Worm (Caenorhabditis elegans) whole organism, L1 larva: ENCODE measurements around the gene F02E11.4.

Experiments used
- C04F5.9 ChIP-seq: sonication (generic microtip); optimal IDR thresholded peaks from 2 replicates; lab custom pipeline; 2016; ENCODE audit warnings: missing genetic modification characterization, missing compliant biosample characterization
- F16B12.6 ChIP-seq: fragments of 150-350 bp; optimal IDR thresholded peaks from 2 replicates; lab custom pipeline; 2014; ENCODE audit warnings: missing biosample characterization, missing genetic modification characterization
- Y116A8C.19 ChIP-seq: sonication (generic microtip); optimal IDR thresholded peaks from 2 replicates; lab custom pipeline; 2016; ENCODE audit warnings: missing compliant biosample characterization, missing genetic modification characterization, borderline replicate concordance
- aly-2 ChIP-seq: fragments of 150-350 bp; optimal IDR thresholded peaks from 2 replicates; lab custom pipeline; 2014; ENCODE audit warnings: missing biosample characterization, missing genetic modification characterization
- ama-1 ChIP-seq: fragments of 150-350 bp; optimal IDR thresholded peaks from 2 replicates; lab custom pipeline; 2014
- blmp-1 ChIP-seq: fragments of 150-350 bp; optimal IDR thresholded peaks from 2 replicates; lab custom pipeline; 2014; ENCODE audit warnings: missing biosample characterization, missing genetic modification characterization
- ceh-8 ChIP-seq: fragments of 200-800 bp; sonication (Bioruptor generic); optimal IDR thresholded peaks from 2 replicates; lab custom pipeline; 2018; ENCODE audit warnings: mild to moderate bottlenecking, missing genetic modification characterization, moderate library complexity, missing compliant biosample characterization
- ceh-82 ChIP-seq, 3 experiments: fragments of 150-350 bp in 1 of 3; sonication (generic microtip) in 2 of 3; optimal IDR thresholded peaks; 2 replicates each; lab custom pipeline; 2014 to 2017; ENCODE audit warnings: missing biosample characterization in 3 of 3, missing genetic modification characterization in 3 of 3
- ceh-88 ChIP-seq: fragments of 200-800 bp; sonication (Bioruptor generic); IDR thresholded peaks from 2 replicates; pipeline ENCODE4 v1.3.6; 2022; ENCODE audit warnings: missing genetic modification characterization, missing compliant biosample characterization
- ces-1 ChIP-seq: fragments of 150-350 bp; optimal IDR thresholded peaks from 2 replicates; lab custom pipeline; 2014; ENCODE audit warnings: missing biosample characterization, missing genetic modification reagents, missing genetic modification characterization
- dpl-1 ChIP-seq, 3 experiments: fragments of 150-350 bp in 2 of 3; sonication (generic microtip) in 1 of 3; optimal IDR thresholded peaks; 2 replicates each; lab custom pipeline; 2014 to 2017; ENCODE audit warnings: missing biosample characterization in 3 of 3, missing genetic modification characterization in 3 of 3, missing genetic modification reagents in 3 of 3
- efl-1 ChIP-seq, 4 experiments: fragments of 150-350 bp; optimal IDR thresholded peaks in 3 of 4; peaks in 1 of 4; 1 replicate in 1 of 4; 2 replicates in 3 of 4; lab custom pipeline; 2014; ENCODE audit warnings: missing biosample characterization in 2 of 4, missing genetic modification characterization in 2 of 4, missing genetic modification reagents in 2 of 4
- elt-3 ChIP-seq, 6 experiments: fragments of 150-350 bp in 1 of 6; sonication (generic microtip); optimal IDR thresholded peaks; 2 replicates each; lab custom pipeline; 2017 to 2018; ENCODE audit warnings: missing biosample characterization in 6 of 6, missing genetic modification characterization in 6 of 6, inconsistent platforms in 1 of 6
- fkh-4 ChIP-seq: sonication (generic microtip); optimal IDR thresholded peaks from 2 replicates; lab custom pipeline; 2016; ENCODE audit warnings: missing compliant biosample characterization, missing genetic modification characterization, borderline replicate concordance
- fkh-8 ChIP-seq: sonication (generic microtip); optimal IDR thresholded peaks from 2 replicates; lab custom pipeline; 2016; ENCODE audit warnings: mild to moderate bottlenecking, missing genetic modification characterization, missing compliant biosample characterization
- grh-1 ChIP-seq: fragments of 200-800 bp; sonication (Bioruptor generic); IDR thresholded peaks from 2 replicates; pipeline ENCODE4 v1.3.6; 2022; ENCODE audit warnings: missing genetic modification reagents, missing genetic modification characterization, missing compliant biosample characterization
- hlh-4 ChIP-seq: sonication (generic microtip); optimal IDR thresholded peaks from 2 replicates; lab custom pipeline; 2016; ENCODE audit warnings: mild to moderate bottlenecking, missing genetic modification characterization, missing compliant biosample characterization
- hpl-2 ChIP-seq: fragments of 150-350 bp; optimal IDR thresholded peaks from 2 replicates; lab custom pipeline; 2014; ENCODE audit warnings: missing biosample characterization, missing genetic modification reagents, missing genetic modification characterization
- irx-1 ChIP-seq: sonication (generic microtip); optimal IDR thresholded peaks from 2 replicates; lab custom pipeline; 2016; ENCODE audit warnings: missing genetic modification characterization, missing compliant biosample characterization
- lin-14 ChIP-seq: fragments of 200-800 bp; sonication (Bioruptor generic); optimal IDR thresholded peaks from 2 replicates; lab custom pipeline; 2018; ENCODE audit warnings: mild to moderate bottlenecking, missing genetic modification characterization, moderate library complexity, missing compliant biosample characterization
- lin-35 ChIP-seq, 2 experiments: fragments of 150-350 bp; optimal IDR thresholded peaks; 2 replicates each; lab custom pipeline; 2014; ENCODE audit warnings: missing biosample characterization in 2 of 2, missing genetic modification characterization in 2 of 2, missing genetic modification reagents in 2 of 2
- lin-39 ChIP-seq: fragments of 150-350 bp; optimal IDR thresholded peaks from 2 replicates; lab custom pipeline; 2014; ENCODE audit warnings: missing biosample characterization, missing genetic modification reagents, missing genetic modification characterization
- lsy-2 ChIP-seq, 2 experiments: fragments of 150-350 bp; optimal IDR thresholded peaks; 2 replicates each; lab custom pipeline; 2014; ENCODE audit warnings: missing biosample characterization in 2 of 2, missing genetic modification characterization in 2 of 2
- mab-9 ChIP-seq: fragments of 200-800 bp; sonication (Bioruptor generic); IDR thresholded peaks from 2 replicates; pipeline ENCODE4 v1.3.6; 2022; ENCODE audit warnings: missing genetic modification reagents, missing genetic modification characterization, missing compliant biosample characterization
- mdl-1 ChIP-seq, 2 experiments: fragments of 150-350 bp; optimal IDR thresholded peaks; 2 replicates each; lab custom pipeline; 2014 to 2017; ENCODE audit warnings: missing biosample characterization in 2 of 2, missing genetic modification characterization in 2 of 2, inconsistent platforms in 1 of 2
- mef-2 ChIP-seq: fragments of 150-350 bp; optimal IDR thresholded peaks from 2 replicates; lab custom pipeline; 2014; ENCODE audit warnings: missing biosample characterization, missing genetic modification characterization
- mep-1 ChIP-seq: fragments of 150-350 bp; optimal IDR thresholded peaks from 2 replicates; lab custom pipeline; 2014; ENCODE audit warnings: missing biosample characterization, missing genetic modification characterization
- nhr-20 ChIP-seq: sonication (generic microtip); optimal IDR thresholded peaks from 2 replicates; lab custom pipeline; 2016; ENCODE audit warnings: mild to moderate bottlenecking, missing genetic modification characterization, missing compliant biosample characterization
- nhr-237 ChIP-seq: fragments of 150-350 bp; optimal IDR thresholded peaks from 2 replicates; lab custom pipeline; 2014; ENCODE audit warnings: missing biosample characterization, missing genetic modification characterization
- nhr-28 ChIP-seq: fragments of 150-350 bp; optimal IDR thresholded peaks from 2 replicates; lab custom pipeline; 2014; ENCODE audit warnings: missing biosample characterization, missing genetic modification characterization
- nhr-71 ChIP-seq: sonication (generic microtip); optimal IDR thresholded peaks from 2 replicates; lab custom pipeline; 2016; ENCODE audit warnings: mild to moderate bottlenecking, missing genetic modification characterization, moderate library complexity, missing compliant biosample characterization
- pag-3 ChIP-seq: sonication (generic microtip); optimal IDR thresholded peaks from 2 replicates; lab custom pipeline; 2017; ENCODE audit warnings: missing genetic modification characterization, mild to moderate bottlenecking, missing compliant biosample characterization, antibody characterized with exemption, borderline replicate concordance; ENCODE audit not compliant: insufficient read depth
- pqm-1 ChIP-seq: sonication (generic microtip); optimal IDR thresholded peaks from 3 replicates; lab custom pipeline; 2017; ENCODE audit warnings: missing biosample characterization, missing genetic modification characterization
- snpc-4 ChIP-seq: fragments of 150-350 bp; optimal IDR thresholded peaks from 2 replicates; lab custom pipeline; 2014; ENCODE audit warnings: missing biosample characterization, missing genetic modification characterization
- sptf-1 ChIP-seq: fragments of 150-350 bp; optimal IDR thresholded peaks from 2 replicates; lab custom pipeline; 2014; ENCODE audit warnings: missing biosample characterization, missing genetic modification characterization
- sup-37 ChIP-seq: fragments of 200-800 bp; sonication (Bioruptor generic); optimal IDR thresholded peaks from 2 replicates; lab custom pipeline; 2018; ENCODE audit warnings: mild to moderate bottlenecking, missing genetic modification characterization, missing compliant biosample characterization
- swsn-7 ChIP-seq: sonication (generic microtip); optimal IDR thresholded peaks from 2 replicates; lab custom pipeline; 2016; ENCODE audit warnings: missing genetic modification characterization, missing compliant biosample characterization
- tbx-2 ChIP-seq: sonication (generic microtip); optimal IDR thresholded peaks from 2 replicates; lab custom pipeline; 2016; ENCODE audit warnings: missing genetic modification characterization, missing compliant biosample characterization
- unc-62 ChIP-seq: fragments of 150-350 bp; optimal IDR thresholded peaks from 2 replicates; lab custom pipeline; 2014; ENCODE audit warnings: missing biosample characterization, missing genetic modification reagents, missing genetic modification characterization
- unc-98 ChIP-seq: fragments of 200-800 bp; sonication (Bioruptor generic); IDR thresholded peaks from 2 replicates; pipeline ENCODE4 v1.3.6; 2022; ENCODE audit warnings: missing genetic modification characterization, missing compliant biosample characterization
- xbp-1 ChIP-seq: sonication (generic microtip); optimal IDR thresholded peaks from 2 replicates; lab custom pipeline; 2016; ENCODE audit warnings: missing genetic modification characterization, missing compliant biosample characterization

Gene F02E11.4

ce11 chrII:3250195-3250594, 27.4 kb downstream of the F02E11.4 start:
- TF ChIP-seq mab-9 (GFP tag; lab: Robert Waterston, UW) (no peak), hpl-2 (no peak), ceh-82 (tag; optimal IDR thresholded peaks at IDR 0.05; lab: Kevin White, UChicago) (no peak), C04F5.9 (no peak), ceh-8 (GFP tag; lab: Kevin White, UChicago) (no peak), elt-3 (tag; optimal IDR thresholded peaks at IDR 0.05; lab: Kevin White, UChicago) (no peak), swsn-7 (tag; lab: Kevin White, UChicago) (no peak), hlh-4 (tag; lab: Kevin White, UChicago) (no peak)
- TF ChIP-seq, all 84 proteins: peak for 0

- TF ChIP-seq aly-2 (tag; lab: Kevin White, UChicago) = no peak
- no peak for TF ChIP-seq grh-1
- TF ChIP-seq ama-1 = no peak
- TF ChIP-seq nhr-20 (tag; lab: Kevin White, UChicago) = no peak
- TF ChIP-seq dpl-1 (GFP tag; optimal IDR thresholded peaks at IDR 0.05; lab: Kevin White, UChicago) = no peak
- no peak for TF ChIP-seq nhr-237
- TF ChIP-seq mef-2 (tag; lab: Kevin White, UChicago) = no peak
- TF ChIP-seq pqm-1 (tag; lab: Kevin White, UChicago) = no peak
- TF ChIP-seq swsn-7 (tag; lab: Kevin White, UChicago) = no peak
These were observed 28.2 kb downstream of the F02E11.4 start, which contains the start of gene clec-124 for ce11 chrII:3249406-3249805. TSS of gene clec-124 (plus strand) at chrII:3249706.

ce11 chrII:3248043-3248718, 29.4 kb downstream of the F02E11.4 start, which contains the start of the genes fbxc-50 and C17F4.2:
TSS of gene fbxc-50 (minus strand) at chrII:3248123.
TSS of gene C17F4.2 (plus strand) at chrII:3248668.
- TF ChIP-seq blmp-1 (tag; lab: Kevin White, UChicago) (peak; percentile 80), grh-1 (no peak), nhr-71 (tag; lab: Kevin White, UChicago) (no peak), irx-1 (tag; lab: Kevin White, UChicago) (no peak), ceh-82 (tag; optimal IDR thresholded peaks at IDR 0.05; lab: Kevin White, UChicago) (no peak), unc-62 (no peak), lin-39 (tag; lab: Kevin White, UChicago) (no peak), nhr-20 (tag; lab: Kevin White, UChicago) (no peak), mdl-1 (tag; optimal IDR thresholded peaks at IDR 0.05; lab: Kevin White, UChicago) (no peak), fkh-8 (no peak), aly-2 (tag; lab: Kevin White, UChicago) (no peak), efl-1 (optimal IDR thresholded peaks at IDR 0.05; lab: Kevin White, UChicago) (no peak), efl-1 (GFP tag; optimal IDR thresholded peaks at IDR 0.05 in 1 of 2; lab: Kevin White, UChicago) (peak in 1 of 2 experiments; percentile 56), ceh-88 (GFP tag; lab: Robert Waterston, UW) (no peak), sptf-1 (tag; lab: Kevin White, UChicago) (no peak)

ce11 chrII:3247556-3247955, 30.0 kb downstream of the F02E11.4 start:
- TF ChIP-seq pag-3 (tag; lab: Kevin White, UChicago) (no peak), fkh-4 (tag; lab: Kevin White, UChicago) (no peak), Y116A8C.19 (tag; lab: Kevin White, UChicago) (no peak), sup-37 (GFP tag; lab: Kevin White, UChicago) (no peak), unc-98 (GFP tag; lab: Robert Waterston, UW) (no peak), lin-14 (no peak), mep-1 (tag; lab: Kevin White, UChicago) (no peak), lsy-2 (tag; optimal IDR thresholded peaks at IDR 0.05; lab: Kevin White, UChicago) (no peak), ceh-88 (GFP tag; lab: Robert Waterston, UW) (no peak), tbx-2 (tag; lab: Kevin White, UChicago) (no peak), F16B12.6 (tag; lab: Kevin White, UChicago) (no peak), nhr-28 (no peak), ces-1 (GFP tag; lab: Kevin White, UChicago) (no peak), lin-35 (GFP tag; optimal IDR thresholded peaks at IDR 0.05; lab: Kevin White, UChicago) (no peak), efl-1 (optimal IDR thresholded peaks at IDR 0.05; lab: Kevin White, UChicago) (no peak), efl-1 (GFP tag; optimal IDR thresholded peaks at IDR 0.05 in 1 of 2; lab: Kevin White, UChicago) (no peak), dpl-1 (GFP tag; optimal IDR thresholded peaks at IDR 0.05; lab: Kevin White, UChicago) (no peak), xbp-1 (tag; lab: Kevin White, UChicago) (no peak), snpc-4 (tag; lab: Kevin White, UChicago) (no peak), ceh-8 (GFP tag; lab: Kevin White, UChicago) (no peak)
